Fruit fly (Drosophila melanogaster) whole organism: ENCODE data around the gene CG31041.

Experiments
- CG8478 ChIP-seq: fragments of >200 bp; optimal IDR thresholded peaks from 2 replicates; lab custom pipeline; 2018; ENCODE audit warnings: inconsistent platforms
- Dll ChIP-seq: fragments of >200 bp; optimal IDR thresholded peaks from 2 replicates; lab custom pipeline; 2017
- usp ChIP-seq: fragments of >200 bp; optimal IDR thresholded peaks from 2 replicates; lab custom pipeline; 2017; ENCODE audit warnings: missing biosample characterization, missing genetic modification characterization, mixed read lengths

DNA sequence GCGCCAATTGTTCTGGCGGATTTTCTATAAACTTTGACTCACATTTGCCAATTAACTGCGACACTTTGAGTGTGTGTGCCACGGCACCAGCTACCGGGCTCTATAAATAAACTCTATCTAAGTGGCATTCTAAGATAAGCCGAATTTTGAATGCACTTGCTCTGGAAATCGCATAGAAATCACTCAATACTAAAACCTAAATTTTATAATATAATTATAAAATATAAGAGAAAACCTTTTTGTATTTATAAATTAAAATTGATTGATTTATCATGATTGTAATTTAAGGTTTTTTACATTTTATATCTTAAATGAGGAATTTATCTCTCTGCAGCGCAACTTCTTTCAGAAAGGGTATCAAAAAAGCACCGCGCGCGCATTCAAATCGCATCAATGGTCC is 41.5 kb downstream of the CG31041 start:
- TF ChIP-seq Dll (lab: Kevin White, UChicago), result no peak
- TF ChIP-seq usp (GFP tag; lab: Kevin White, UChicago), result no peak
- no peak for TF ChIP-seq CG8478 (lab: Kevin White, UChicago)
